Fruit fly (Drosophila melanogaster): ENCODE results near the gene Eig71Eh.

Gene Eig71Eh

DNA sequence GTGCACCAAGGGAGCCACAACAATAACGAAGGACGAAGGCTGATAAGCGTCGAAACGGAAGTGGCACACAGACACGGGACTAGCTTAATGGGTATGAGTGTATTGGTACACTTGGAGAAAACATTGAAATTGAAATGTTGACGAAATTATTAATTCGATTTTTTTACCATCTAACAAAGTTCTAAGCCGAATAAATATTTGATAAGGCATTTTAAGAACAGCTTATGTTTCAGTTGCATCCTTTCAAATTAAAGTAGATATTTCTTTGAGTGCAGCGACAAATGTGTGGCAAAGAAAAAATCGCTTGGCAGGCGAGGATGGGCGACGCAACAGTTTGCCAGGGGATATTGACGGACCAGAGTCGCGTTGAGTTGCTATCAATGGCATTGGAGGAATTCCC, 19.3 kb downstream of the Eig71Eh start (continued):
- TF ChIP-seq salm (tag; optimal IDR thresholded peaks at IDR 0.05) (no peak), CG8089 (GFP tag; optimal IDR thresholded peaks at IDR 0.05) (no peak), chif (GFP tag; optimal IDR thresholded peaks at IDR 0.05) (peak in 1 of 2 experiments; percentile 40), CG11093 (GFP tag; IDR thresholded peaks at IDR 0.05) (0 out of 3 replicates have a peak, but pooled peaks have one; percentile 27), trem (tag; optimal IDR thresholded peaks at IDR 0.05) (peak; percentile 5), CG10979 (tag; optimal IDR thresholded peaks at IDR 0.05) (peak; percentile 26), CG2202 (tag; optimal IDR thresholded peaks at IDR 0.05) (no peak), CoRest (tag; optimal IDR thresholded peaks at IDR 0.05) (no peak), pnt (GFP tag; optimal IDR thresholded peaks at IDR 0.05) (peak; percentile 16), CG18619 (GFP tag; optimal IDR thresholded peaks at IDR 0.05) (no peak), Fer1 (GFP tag; optimal IDR thresholded peaks at IDR 0.05) (no peak), CG18262 (tag; optimal IDR thresholded peaks at IDR 0.05) (peak; percentile 28), YL-1 (GFP tag; optimal IDR thresholded peaks at IDR 0.05) (no peak), gem (tag; optimal IDR thresholded peaks at IDR 0.05) (peak; percentile 55), chn (GFP tag; optimal IDR thresholded peaks at IDR 0.05) (peak; percentile 9), CG34376 (GFP tag; optimal IDR thresholded peaks at IDR 0.05) (no peak), CG6854 (GFP tag; optimal IDR thresholded peaks at IDR 0.05) (no peak), phol (tag; optimal IDR thresholded peaks at IDR 0.05) (peak; percentile 13), org-1 (GFP tag; optimal IDR thresholded peaks at IDR 0.05) (peak; percentile 15), CG17829 (tag; optimal IDR thresholded peaks at IDR 0.05) (peak; percentile 32), danr (GFP tag; IDR thresholded peaks at IDR 0.05) (no peak), prd (optimal IDR thresholded peaks at IDR 0.05) (no peak), prd (GFP tag; IDR thresholded peaks at IDR 0.05) (peak; percentile 58; the same call in 1 of the 3 replicates), Xrp1 (GFP tag; IDR thresholded peaks at IDR 0.05) (peak; percentile 62), gcm (GFP tag; optimal IDR thresholded peaks at IDR 0.05) (no peak), pum (GFP tag; optimal IDR thresholded peaks at IDR 0.05) (peak; percentile 10), CG16815 (GFP tag; optimal IDR thresholded peaks at IDR 0.05) (no peak), lmd (GFP tag; IDR thresholded peaks at IDR 0.05) (no peak), dimm (GFP tag; IDR thresholded peaks at IDR 0.05) (no peak)

- TF ChIP-seq oc (tag; optimal IDR thresholded peaks at IDR 0.05) = peak; percentile 39
- no peak for TF ChIP-seq CG18599 (GFP tag; optimal IDR thresholded peaks at IDR 0.05)
- TF ChIP-seq Pdp1 (GFP tag; optimal IDR thresholded peaks at IDR 0.05) = peak in 1 of 2 experiments; percentile 64
- TF ChIP-seq Kr (GFP tag; optimal IDR thresholded peaks at IDR 0.05) = peak; percentile 24
- TF ChIP-seq Spps (tag; optimal IDR thresholded peaks at IDR 0.05) = no peak
- 0 out of 3 replicates have a peak, but pooled peaks have one; percentile 4 for TF ChIP-seq CG6791 (GFP tag; IDR thresholded peaks at IDR 0.05; ENCODE audit: partially characterized antibody)
- TF ChIP-seq CG1024 (GFP tag; IDR thresholded peaks at IDR 0.05) = no peak
- peak in 1 of 2 experiments; percentile 81 for TF ChIP-seq tll (GFP tag; optimal IDR thresholded peaks at IDR 0.05)
- TF ChIP-seq chn (GFP tag; optimal IDR thresholded peaks at IDR 0.05) = no peak
- TF ChIP-seq Atf-2 (GFP tag; optimal IDR thresholded peaks at IDR 0.05) = no peak
- no peak for TF ChIP-seq CG9797 (GFP tag; optimal IDR thresholded peaks at IDR 0.05)
- TF ChIP-seq CG15479 (GFP tag; optimal IDR thresholded peaks at IDR 0.05) = peak; percentile 68
- TF ChIP-seq fd102C (GFP tag; optimal IDR thresholded peaks at IDR 0.05) = no peak
- no peak for TF ChIP-seq fru (optimal IDR thresholded peaks at IDR 0.05)
- 0 out of 2 replicates have a peak, but pooled peaks have one; percentile 8 for TF ChIP-seq CG11696 (GFP tag; IDR thresholded peaks at IDR 0.05)
These were observed 20.7 kb downstream of the Eig71Eh start for dm6 chr3L:15638524-15638923.

All from whole organism, embryonic.